Worm (Caenorhabditis elegans) whole organism, late embryonic: ENCODE data around the gene tag-124.

ENCODE experiments used
- C38D4.7 ChIP-seq: fragments of 200-800 bp; sonication (Bioruptor generic); optimal IDR thresholded peaks from 2 replicates; lab custom pipeline; 2018; ENCODE audit warnings: mild to moderate bottlenecking, missing genetic modification characterization, moderate library complexity, missing compliant biosample characterization
- F13H6.1 ChIP-seq: sonication (generic microtip); optimal IDR thresholded peaks from 2 replicates; lab custom pipeline; 2016; ENCODE audit warnings: missing genetic modification characterization, missing compliant biosample characterization
- T23F11.4 ChIP-seq: fragments of 200-800 bp; sonication (Bioruptor generic); optimal IDR thresholded peaks from 2 replicates; lab custom pipeline; 2018; ENCODE audit warnings: mild to moderate bottlenecking, missing genetic modification characterization, missing compliant biosample characterization
- Y22D7AL.16 ChIP-seq: sonication (generic microtip); optimal IDR thresholded peaks from 2 replicates; lab custom pipeline; 2016; ENCODE audit warnings: missing genetic modification characterization, missing compliant biosample characterization
- ceh-18 ChIP-seq: sonication (generic microtip); optimal IDR thresholded peaks from 2 replicates; lab custom pipeline; 2016; ENCODE audit warnings: missing genetic modification characterization, missing compliant biosample characterization
- ceh-24 ChIP-seq: sonication (generic microtip); optimal IDR thresholded peaks from 2 replicates; lab custom pipeline; 2016; ENCODE audit warnings: mild to moderate bottlenecking, missing genetic modification characterization, missing compliant biosample characterization
- ceh-30 ChIP-seq: fragments of 150-350 bp; optimal IDR thresholded peaks from 2 replicates; lab custom pipeline; 2014; ENCODE audit warnings: missing biosample characterization, missing genetic modification characterization
- ceh-34 ChIP-seq: sonication (generic microtip); optimal IDR thresholded peaks from 2 replicates; lab custom pipeline; 2016; ENCODE audit warnings: mild to moderate bottlenecking, missing genetic modification characterization, missing compliant biosample characterization
- ceh-45 ChIP-seq: fragments of 200-800 bp; sonication (Bioruptor generic); IDR thresholded peaks from 2 replicates; pipeline ENCODE4 v1.3.6; 2022; ENCODE audit warnings: missing genetic modification reagents, missing genetic modification characterization, missing compliant biosample characterization
- ceh-48 ChIP-seq: sonication (generic microtip); optimal IDR thresholded peaks from 2 replicates; lab custom pipeline; 2016; ENCODE audit warnings: missing genetic modification characterization, inconsistent platforms, missing compliant biosample characterization
- dmd-4 ChIP-seq: sonication (generic microtip); optimal IDR thresholded peaks from 2 replicates; lab custom pipeline; 2016; ENCODE audit warnings: borderline replicate concordance, missing genetic modification characterization, missing compliant biosample characterization
- dve-1 ChIP-seq: sonication (generic microtip); optimal IDR thresholded peaks from 2 replicates; lab custom pipeline; 2017; ENCODE audit warnings: antibody characterized with exemption, mild to moderate bottlenecking, missing genetic modification characterization, missing compliant biosample characterization
- elt-2 ChIP-seq: sonication (generic microtip); optimal IDR thresholded peaks from 2 replicates; lab custom pipeline; 2016; ENCODE audit warnings: missing genetic modification reagents, missing genetic modification characterization, missing compliant biosample characterization
- fkh-10 ChIP-seq: fragments of 150-350 bp; optimal IDR thresholded peaks from 2 replicates; lab custom pipeline; 2014; ENCODE audit warnings: missing biosample characterization, missing genetic modification reagents, missing genetic modification characterization
- fkh-6 ChIP-seq: sonication (generic microtip); optimal IDR thresholded peaks from 2 replicates; lab custom pipeline; 2016; ENCODE audit warnings: missing genetic modification characterization, missing compliant biosample characterization
- gmeb-2 ChIP-seq: sonication (generic microtip); optimal IDR thresholded peaks from 2 replicates; lab custom pipeline; 2016; ENCODE audit warnings: missing genetic modification characterization, inconsistent platforms, missing compliant biosample characterization
- hlh-13 ChIP-seq: fragments of 200-800 bp; sonication (Bioruptor generic); optimal IDR thresholded peaks from 2 replicates; lab custom pipeline; 2018; ENCODE audit warnings: mild to moderate bottlenecking, missing genetic modification characterization, missing compliant biosample characterization
- hlh-6 ChIP-seq: sonication (generic microtip); optimal IDR thresholded peaks from 2 replicates; lab custom pipeline; 2016; ENCODE audit warnings: missing genotype, missing genetic modification characterization, missing compliant biosample characterization
- lin-11 ChIP-seq: fragments of 200-800 bp; sonication (Bioruptor generic); optimal IDR thresholded peaks from 2 replicates; lab custom pipeline; 2018; ENCODE audit warnings: mild to moderate bottlenecking, missing genetic modification characterization, missing compliant biosample characterization
- madf-2 ChIP-seq: sonication (generic microtip); optimal IDR thresholded peaks from 2 replicates; lab custom pipeline; 2017; ENCODE audit warnings: missing genetic modification characterization, missing compliant biosample characterization
- mec-3 ChIP-seq: sonication (generic microtip); optimal IDR thresholded peaks from 2 replicates; lab custom pipeline; 2016; ENCODE audit warnings: borderline replicate concordance, missing genetic modification characterization, missing compliant biosample characterization
- pag-3 ChIP-seq: sonication (generic microtip); optimal IDR thresholded peaks from 2 replicates; lab custom pipeline; 2016; ENCODE audit warnings: missing compliant biosample characterization, missing genetic modification characterization, borderline replicate concordance
- pha-2 ChIP-seq: sonication (generic microtip); optimal IDR thresholded peaks from 2 replicates; lab custom pipeline; 2017; ENCODE audit warnings: mild to moderate bottlenecking, missing genetic modification characterization, missing compliant biosample characterization
- pha-4 ChIP-seq: fragments of 150-350 bp; optimal IDR thresholded peaks from 2 replicates; lab custom pipeline; 2018; ENCODE audit warnings: missing biosample characterization, missing genetic modification reagents, missing genetic modification characterization
- pqm-1 ChIP-seq: sonication (generic microtip); optimal IDR thresholded peaks from 2 replicates; lab custom pipeline; 2016; ENCODE audit warnings: missing genetic modification characterization, missing compliant biosample characterization
- pros-1 ChIP-seq: fragments of 150-350 bp; optimal IDR thresholded peaks from 2 replicates; lab custom pipeline; 2014; ENCODE audit warnings: missing biosample characterization, missing genetic modification reagents, missing genetic modification characterization
- sdc-2 ChIP-seq: sonication (generic microtip); optimal IDR thresholded peaks from 2 replicates; lab custom pipeline; 2016; ENCODE audit warnings: missing genotype, missing genetic modification characterization, missing compliant biosample characterization
- tbx-2 ChIP-seq: sonication (generic microtip); optimal IDR thresholded peaks from 2 replicates; lab custom pipeline; 2016; ENCODE audit warnings: missing genetic modification characterization, missing compliant biosample characterization
- unc-3 ChIP-seq, 2 experiments: fragments of 200-800 bp in 1 of 2; sonication (Bioruptor generic) in 1 of 2; sonication (generic microtip) in 1 of 2; conservative IDR thresholded peaks in 1 of 2; optimal IDR thresholded peaks in 1 of 2; 2 replicates each; pipeline versions ENCODE4 v1.3.6 to Lab custom; 2016 to 2022; ENCODE audit warnings: missing compliant biosample characterization in 2 of 2, missing genetic modification characterization in 2 of 2, missing genetic modification reagents in 1 of 2
- unc-42 ChIP-seq: sonication (generic microtip); optimal IDR thresholded peaks from 2 replicates; lab custom pipeline; 2016; ENCODE audit warnings: missing genotype, missing genetic modification characterization, missing compliant biosample characterization
- zip-5 ChIP-seq: sonication (generic microtip); optimal IDR thresholded peaks from 2 replicates; lab custom pipeline; 2016; ENCODE audit warnings: missing genetic modification characterization, missing compliant biosample characterization
- ztf-16 ChIP-seq: sonication (generic microtip); optimal IDR thresholded peaks from 2 replicates; lab custom pipeline; 2017; ENCODE audit warnings: missing genetic modification characterization, missing compliant biosample characterization

Gene tag-124

DNA sequence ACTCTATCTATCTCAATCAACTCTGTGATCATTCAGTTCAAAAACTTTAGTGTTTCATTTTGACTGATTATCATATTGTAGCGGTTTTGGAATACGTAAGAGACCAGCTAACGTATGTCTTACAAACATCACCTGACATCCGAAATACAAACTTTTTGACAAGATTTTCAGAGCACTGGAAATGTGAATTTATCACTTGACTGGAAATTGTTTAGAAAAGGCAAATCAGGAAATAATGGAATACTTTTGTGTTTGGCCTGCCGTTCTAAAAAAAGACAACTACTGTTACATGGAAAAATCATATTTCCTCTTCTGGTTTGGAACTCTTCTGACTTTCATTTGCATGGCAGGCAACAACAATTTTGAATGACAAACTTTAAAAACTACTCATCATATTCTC is 39.6 kb upstream of the tag-124 start, which contains the start of gene F35H8.12:
F35H8.12 (plus strand) TSS at position 301 of the 400 bp plus-strand sequence.
- TF ChIP-seq T23F11.4 (GFP tag; lab: Kevin White, UChicago) (no peak), unc-42 (no peak), fkh-6 (tag; lab: Kevin White, UChicago) (no peak), F13H6.1 (tag; lab: Kevin White, UChicago) (no peak), unc-3 (GFP tag; conservative IDR thresholded peaks at IDR 0.05; lab: Robert Waterston, UW) (no peak), unc-3 (tag; optimal IDR thresholded peaks at IDR 0.05; lab: Kevin White, UChicago) (no peak), ceh-45 (no peak), Y22D7AL.16 (tag; lab: Kevin White, UChicago) (no peak), dve-1 (tag; lab: Kevin White, UChicago) (no peak), ceh-48 (no peak), fkh-10 (GFP tag; lab: Kevin White, UChicago) (no peak)
- TF ChIP-seq, all 69 proteins: peak for 0

ce11 chrII:9553179-9553578 is 37.9 kb upstream of the tag-124 start, which contains the start of gene F35H8.1:
F35H8.1 (minus strand) TSS chrII:9553279.
- TF ChIP-seq fkh-10 (GFP tag; lab: Kevin White, UChicago) (no peak), hlh-6 (no peak), C38D4.7 (GFP tag; lab: Kevin White, UChicago) (no peak), pqm-1 (no peak), tbx-2 (tag; lab: Kevin White, UChicago) (no peak), ceh-34 (tag; lab: Kevin White, UChicago) (no peak), T23F11.4 (GFP tag; lab: Kevin White, UChicago) (no peak), elt-2 (tag; lab: Kevin White, UChicago) (no peak), madf-2 (no peak)
- TF ChIP-seq, all 69 proteins: peak for 0

ce11 chrII:9554925-9555553 is 36.1 kb upstream of the tag-124 start, which contains the start of gene F35H8.2:
F35H8.2 (plus strand) TSS chrII:9555503.
- TF ChIP-seq pag-3 (tag; lab: Kevin White, UChicago) = no peak

ce11 chrII:9556582-9556981 is 34.5 kb upstream of the tag-124 start:
- TF ChIP-seq ztf-16 (tag; lab: Kevin White, UChicago) = no peak
- no peak for TF ChIP-seq ceh-18 (tag; lab: Kevin White, UChicago)
- no peak for TF ChIP-seq zip-5 (tag; lab: Kevin White, UChicago)
- no peak for TF ChIP-seq pha-2
- TF ChIP-seq mec-3 = no peak
- no peak for TF ChIP-seq pros-1
- no peak for TF ChIP-seq dmd-4 (tag; lab: Kevin White, UChicago)
- no peak for TF ChIP-seq sdc-2 (tag; lab: Kevin White, UChicago)
- TF ChIP-seq pha-4 = no peak
- TF ChIP-seq ceh-30 = no peak
- TF ChIP-seq dve-1 (tag; lab: Kevin White, UChicago) = no peak
- TF ChIP-seq lin-11 (tag; lab: Kevin White, UChicago) = no peak
- no peak for TF ChIP-seq C38D4.7 (GFP tag; lab: Kevin White, UChicago)

- TF ChIP-seq hlh-6 (no peak), mec-3 (no peak), ceh-24 (no peak), hlh-13 (GFP tag; lab: Kevin White, UChicago) (no peak), fkh-10 (GFP tag; lab: Kevin White, UChicago) (no peak), unc-42 (peak; percentile 47), gmeb-2 (no peak)
- TF ChIP-seq, all 69 proteins: peak for 1
Observed at ce11 chrII:9557437-9558150, 33.5 kb upstream of the tag-124 start, which contains the start of gene zfp-2. zfp-2 (plus strand) TSS chrII:9557650.
